Fruit fly (Drosophila melanogaster) whole organism, pupa: ENCODE data around the gene CG6431.

Experiments used
- CG12605 ChIP-seq: fragments of 200-800 bp; sonication (Bioruptor generic); IDR thresholded peaks from 2 replicates; pipeline ENCODE4 v1.3.6; 2022; ENCODE audit warnings: missing biosample characterization, missing genetic modification characterization
- CG13204 ChIP-seq: fragments of 200-800 bp; sonication (Bioruptor generic); optimal IDR thresholded peaks from 2 replicates; lab custom pipeline; 2018; ENCODE audit warnings: missing biosample characterization, mild to moderate bottlenecking, missing genetic modification characterization, moderate library complexity
- CG14655 ChIP-seq: fragments of 200-800 bp; sonication (Bioruptor generic); optimal IDR thresholded peaks from 3 replicates; lab custom pipeline; 2017; ENCODE audit warnings: mild to moderate bottlenecking, missing biosample characterization, missing genetic modification reagents, missing genetic modification characterization
- CG15710 ChIP-seq: fragments of 200-800 bp; sonication (Bioruptor generic); optimal IDR thresholded peaks from 2 replicates; lab custom pipeline; 2018; ENCODE audit warnings: missing biosample characterization, mild to moderate bottlenecking, missing genetic modification characterization, moderate library complexity
- CG17806 ChIP-seq: fragments of 200-800 bp; sonication (Bioruptor generic); optimal IDR thresholded peaks from 2 replicates; lab custom pipeline; 2018; ENCODE audit warnings: missing biosample characterization, mild to moderate bottlenecking, missing genetic modification characterization, moderate library complexity
- CG34367 ChIP-seq: fragments of 200-800 bp; sonication (Bioruptor generic); optimal IDR thresholded peaks from 2 replicates; lab custom pipeline; 2018; ENCODE audit warnings: missing biosample characterization, mild to moderate bottlenecking, missing genetic modification characterization
- CG8159 ChIP-seq: fragments of 200-800 bp; sonication (Bioruptor generic); optimal IDR thresholded peaks from 3 replicates; lab custom pipeline; 2018; ENCODE audit warnings: missing biosample characterization, mild to moderate bottlenecking, missing genetic modification characterization, moderate library complexity
- D1 ChIP-seq: fragments of 200-800 bp; sonication (Bioruptor generic); optimal IDR thresholded peaks from 2 replicates; lab custom pipeline; 2018; ENCODE audit warnings: missing biosample characterization, mild to moderate bottlenecking, missing genetic modification characterization, moderate library complexity
- Pif1A ChIP-seq: fragments of 200-800 bp; sonication (Bioruptor generic); optimal IDR thresholded peaks from 3 replicates; lab custom pipeline; 2016; ENCODE audit warnings: missing biosample characterization, missing genetic modification characterization
- gl ChIP-seq: fragments of 200-800 bp; sonication (Bioruptor generic); optimal IDR thresholded peaks from 2 replicates; lab custom pipeline; 2018; ENCODE audit warnings: missing biosample characterization, mild to moderate bottlenecking, missing genetic modification characterization

DNA sequence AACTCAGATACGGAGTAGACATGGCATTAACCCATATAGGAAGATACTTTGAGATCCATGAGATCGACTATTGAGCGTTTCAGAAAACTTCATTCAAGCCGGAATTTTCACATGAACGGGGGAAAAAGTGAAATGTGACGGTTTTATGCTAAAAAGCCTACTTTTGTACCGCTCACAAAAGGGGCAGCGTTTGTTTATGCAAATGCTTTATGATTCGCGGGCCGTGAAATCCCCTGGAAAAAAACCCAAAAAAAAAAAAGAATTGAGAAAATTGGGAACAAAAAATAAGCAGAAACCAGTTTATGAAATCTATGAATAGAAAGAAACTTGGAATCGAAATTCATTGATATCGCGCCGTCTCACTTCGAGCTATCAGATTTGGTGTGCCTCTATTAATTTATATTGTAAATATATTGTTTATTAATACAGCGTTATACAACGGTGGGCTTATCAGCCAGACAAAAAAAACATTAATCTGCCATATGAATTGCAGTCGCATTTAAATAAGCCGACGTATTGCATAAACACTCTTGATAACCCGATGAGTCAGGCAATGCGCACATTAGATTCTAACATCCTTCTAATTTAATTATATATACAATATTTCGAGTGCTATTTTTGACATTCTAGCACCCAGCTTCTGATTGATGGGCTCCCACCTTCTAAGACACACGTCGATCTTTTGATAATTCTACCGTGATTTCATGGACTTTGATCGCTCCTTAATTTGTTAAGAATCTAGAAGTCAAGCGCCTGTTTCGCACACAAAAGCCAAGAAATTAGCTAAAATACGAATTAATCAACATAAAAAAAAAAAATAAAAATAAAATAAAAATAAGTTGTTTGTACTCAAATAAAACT, 25.8 kb downstream of the CG6431 start:
- TF ChIP-seq CG34367: no peak
- no peak for TF ChIP-seq CG15710 (tag; lab: Kevin White, UChicago)
- TF ChIP-seq gl: no peak
- no peak for TF ChIP-seq CG8159 (tag; lab: Kevin White, UChicago)
- TF ChIP-seq CG12605 (GFP tag; lab: Robert Waterston, UW): no peak
- no peak for TF ChIP-seq CG14655 (GFP tag; lab: Kevin White, UChicago)
- no peak for TF ChIP-seq CG13204
- TF ChIP-seq Pif1A (GFP tag; lab: Kevin White, UChicago): no peak
- TF ChIP-seq D1 (tag; lab: Kevin White, UChicago): no peak
- no peak for TF ChIP-seq CG17806 (tag; lab: Kevin White, UChicago)
